Worm (Caenorhabditis elegans) whole organism, L4 larva: ENCODE data around the gene C09B9.4.

Experiments
- F10B5.3 ChIP-seq: sonication (generic microtip); optimal IDR thresholded peaks from 2 replicates; lab custom pipeline; 2016; ENCODE audit warnings: mild to moderate bottlenecking, missing genetic modification characterization, missing compliant biosample characterization
- R02D3.7 ChIP-seq: fragments of 150-350 bp; sonication (generic microtip); optimal IDR thresholded peaks from 3 replicates; lab custom pipeline; 2014; ENCODE audit warnings: missing biosample characterization, missing genetic modification characterization
- T20F7.1 ChIP-seq: fragments of 200-800 bp; sonication (Bioruptor generic); optimal IDR thresholded peaks from 2 replicates; lab custom pipeline; 2018; ENCODE audit warnings: mild to moderate bottlenecking, missing genetic modification characterization, missing compliant biosample characterization
- Y48G9A.11 ChIP-seq: fragments of 200-800 bp; sonication (Bioruptor generic); IDR thresholded peaks from 2 replicates; pipeline ENCODE4 v1.3.6; 2022; ENCODE audit warnings: missing genetic modification reagents, missing genetic modification characterization, missing compliant biosample characterization
- Y75B8A.6 ChIP-seq: fragments of 200-800 bp; sonication (Bioruptor generic); IDR thresholded peaks from 2 replicates; pipeline ENCODE4 v1.3.6; 2022; ENCODE audit warnings: missing genetic modification reagents, missing genetic modification characterization, missing compliant biosample characterization
- aha-1 ChIP-seq: fragments of 150-350 bp; peaks from one replicate; lab custom pipeline; 2014; ENCODE audit warnings: missing biosample characterization, missing genetic modification characterization
- aly-2 ChIP-seq: sonication (generic microtip); optimal IDR thresholded peaks from 2 replicates; lab custom pipeline; 2018; ENCODE audit warnings: missing biosample characterization, missing genetic modification characterization
- attf-4 ChIP-seq: sonication (generic microtip); optimal IDR thresholded peaks from 3 replicates; lab custom pipeline; 2017; ENCODE audit warnings: missing biosample characterization, missing genetic modification characterization
- ceh-32 ChIP-seq: sonication (generic microtip); optimal IDR thresholded peaks from 2 replicates; lab custom pipeline; 2016; ENCODE audit warnings: mild to moderate bottlenecking, missing genetic modification characterization, missing compliant biosample characterization; ENCODE audit not compliant: poor library complexity
- ces-1 ChIP-seq: fragments of 150-350 bp; sonication (generic microtip); optimal IDR thresholded peaks from 4 replicates; lab custom pipeline; 2014; ENCODE audit warnings: missing biosample characterization, missing genetic modification reagents, missing genetic modification characterization
- ctbp-1 ChIP-seq: fragments of 200-800 bp; sonication (Bioruptor generic); IDR thresholded peaks from 2 replicates; pipeline ENCODE4 v1.3.6; 2022; ENCODE audit warnings: missing genetic modification reagents, missing genetic modification characterization, missing compliant biosample characterization
- daf-12 ChIP-seq: fragments of 150-350 bp; optimal IDR thresholded peaks from 2 replicates; lab custom pipeline; 2014; ENCODE audit warnings: missing biosample characterization, missing genetic modification reagents, missing genetic modification characterization
- daf-16 ChIP-seq, 3 experiments: sonication (generic microtip); optimal IDR thresholded peaks; 2 replicates each; lab custom pipeline; 2016 to 2017; ENCODE audit warnings: missing genetic modification characterization in 3 of 3, missing genetic modification reagents in 3 of 3, mild to moderate bottlenecking in 2 of 3, missing compliant biosample characterization in 2 of 3, missing biosample characterization in 1 of 3, moderate library complexity in 1 of 3
- daf-19 ChIP-seq: fragments of 200-800 bp; sonication (Bioruptor generic); conservative IDR thresholded peaks from 2 replicates; pipeline ENCODE4 v1.3.6; 2022; ENCODE audit warnings: missing genetic modification characterization, missing compliant biosample characterization
- dmd-9 ChIP-seq: fragments of 200-800 bp; sonication (Bioruptor generic); IDR thresholded peaks from 2 replicates; pipeline ENCODE4 v1.3.6; 2022; ENCODE audit warnings: missing genetic modification reagents, missing genetic modification characterization, missing compliant biosample characterization
- duxl-1 ChIP-seq: sonication (generic microtip); optimal IDR thresholded peaks from 2 replicates; lab custom pipeline; 2016; ENCODE audit warnings: mild to moderate bottlenecking, missing genetic modification characterization, moderate library complexity, missing compliant biosample characterization; ENCODE audit not compliant: poor library complexity
- hif-1 ChIP-seq, 2 experiments: sonication (generic microtip); optimal IDR thresholded peaks; 2 replicates each; lab custom pipeline; 2016 to 2017; ENCODE audit warnings: missing compliant biosample characterization in 2 of 2, missing genetic modification characterization in 2 of 2, missing genetic modification reagents in 2 of 2, missing genotype in 2 of 2, mild to moderate bottlenecking in 1 of 2
- hlh-30 ChIP-seq: sonication (generic microtip); optimal IDR thresholded peaks from 2 replicates; lab custom pipeline; 2017; ENCODE audit warnings: antibody characterized with exemption, mild to moderate bottlenecking, missing genetic modification characterization, missing compliant biosample characterization; ENCODE audit not compliant: insufficient read depth
- hmg-1.1 ChIP-seq: fragments of 200-800 bp; sonication (Bioruptor generic); IDR thresholded peaks from 2 replicates; pipeline ENCODE4 v1.3.6; 2022; ENCODE audit warnings: missing genetic modification reagents, missing genetic modification characterization, missing compliant biosample characterization
- lim-7 ChIP-seq: fragments of 200-800 bp; sonication (Bioruptor generic); IDR thresholded peaks from 2 replicates; pipeline ENCODE4 v1.3.6; 2022; ENCODE audit warnings: missing genetic modification characterization, missing compliant biosample characterization
- lin-1 ChIP-seq: fragments of 200-800 bp; sonication (Bioruptor generic); IDR thresholded peaks from 2 replicates; pipeline ENCODE4 v1.3.6; 2022; ENCODE audit warnings: missing genetic modification reagents, missing genetic modification characterization, missing compliant biosample characterization
- lin-15B ChIP-seq: fragments of 150-350 bp; sonication (generic microtip); optimal IDR thresholded peaks from 3 replicates; lab custom pipeline; 2014; ENCODE audit warnings: missing biosample characterization, missing genetic modification characterization
- lir-3 ChIP-seq: sonication (generic microtip); optimal IDR thresholded peaks from 2 replicates; lab custom pipeline; 2016; ENCODE audit warnings: mild to moderate bottlenecking, missing genetic modification characterization, missing compliant biosample characterization
- lsy-2 ChIP-seq, 2 experiments: fragments of 150-350 bp in 1 of 2; sonication (generic microtip) in 1 of 2; optimal IDR thresholded peaks; 2 replicates each; lab custom pipeline; 2014 to 2017; ENCODE audit warnings: missing biosample characterization in 2 of 2, missing genetic modification characterization in 2 of 2
- mdt-29 ChIP-seq: fragments of 200-800 bp; sonication (Bioruptor generic); IDR thresholded peaks from 2 replicates; pipeline ENCODE4 v1.3.6; 2022; ENCODE audit warnings: missing genetic modification reagents, missing genetic modification characterization, missing compliant biosample characterization
- mep-1 ChIP-seq: fragments of 150-350 bp; sonication (generic microtip); optimal IDR thresholded peaks from 3 replicates; lab custom pipeline; 2014; ENCODE audit warnings: missing biosample characterization, missing genetic modification characterization
- mes-2 ChIP-seq: sonication (generic microtip); optimal IDR thresholded peaks from 2 replicates; lab custom pipeline; 2016; ENCODE audit warnings: missing genotype, mild to moderate bottlenecking, missing genetic modification characterization, missing compliant biosample characterization; ENCODE audit not compliant: poor library complexity, severe bottlenecking
- mxl-2 ChIP-seq: fragments of 200-800 bp; sonication (Bioruptor generic); conservative IDR thresholded peaks from 2 replicates; pipeline ENCODE4 v1.3.6; 2022; ENCODE audit warnings: missing genetic modification reagents, missing genetic modification characterization, missing compliant biosample characterization
- nhr-28 ChIP-seq: fragments of 150-350 bp; optimal IDR thresholded peaks from 2 replicates; lab custom pipeline; 2014; ENCODE audit warnings: missing biosample characterization, missing genetic modification characterization
- nhr-77 ChIP-seq: fragments of 150-350 bp; optimal IDR thresholded peaks from 2 replicates; lab custom pipeline; 2014; ENCODE audit warnings: missing biosample characterization, missing genetic modification characterization
- pha-4 ChIP-seq, 2 experiments: fragments of 150-350 bp in 1 of 2; fragments of 200-800 bp in 1 of 2; sonication (Bioruptor generic) in 1 of 2; IDR thresholded peaks in 1 of 2; optimal IDR thresholded peaks in 1 of 2; 2 replicates each; pipeline versions ENCODE4 v1.3.6 to Lab custom; 2014 to 2022; ENCODE audit warnings: missing genetic modification characterization in 2 of 2, missing genetic modification reagents in 2 of 2, missing biosample characterization in 1 of 2, missing compliant biosample characterization in 1 of 2
- pqm-1 ChIP-seq: sonication (generic microtip); optimal IDR thresholded peaks from 2 replicates; lab custom pipeline; 2017; ENCODE audit warnings: missing biosample characterization, missing genetic modification characterization
- rbr-2 ChIP-seq: sonication (generic microtip); optimal IDR thresholded peaks from 2 replicates; lab custom pipeline; 2016; ENCODE audit warnings: missing genotype, missing genetic modification characterization, missing compliant biosample characterization
- set-16 ChIP-seq: fragments of 200-800 bp; sonication (Bioruptor generic); IDR thresholded peaks from 2 replicates; pipeline ENCODE4 v1.3.6; 2022; ENCODE audit warnings: missing genetic modification reagents, missing genetic modification characterization, missing compliant biosample characterization
- snpc-1.2 ChIP-seq: fragments of 200-800 bp; sonication (Bioruptor generic); IDR thresholded peaks from 2 replicates; pipeline ENCODE4 v1.3.6; 2022; ENCODE audit warnings: missing genetic modification reagents, missing genetic modification characterization, missing compliant biosample characterization
- spr-1 ChIP-seq: sonication (generic microtip); optimal IDR thresholded peaks from 2 replicates; lab custom pipeline; 2016; ENCODE audit warnings: mild to moderate bottlenecking, missing genetic modification characterization, missing compliant biosample characterization
- tra-1 ChIP-seq: fragments of 200-800 bp; sonication (Bioruptor generic); IDR thresholded peaks from 2 replicates; pipeline ENCODE4 v1.3.6; 2022; ENCODE audit warnings: missing genetic modification reagents, missing genetic modification characterization, missing compliant biosample characterization
- unc-130 ChIP-seq: sonication (generic microtip); optimal IDR thresholded peaks from 2 replicates; lab custom pipeline; 2016; ENCODE audit warnings: missing genetic modification reagents, missing genetic modification characterization, missing compliant biosample characterization
- unc-62 ChIP-seq, 3 experiments: fragments of 150-350 bp in 1 of 3; sonication (generic microtip); optimal IDR thresholded peaks in 2 of 3; peaks in 1 of 3; 1 replicate in 1 of 3; 2 replicates in 2 of 3; lab custom pipeline; 2014 to 2017; ENCODE audit warnings: missing biosample characterization in 3 of 3, missing genetic modification characterization in 3 of 3, missing genetic modification reagents in 3 of 3, missing genotype in 1 of 3
- zag-1 ChIP-seq: fragments of 150-350 bp; optimal IDR thresholded peaks from 2 replicates; lab custom pipeline; 2014; ENCODE audit warnings: missing biosample characterization, missing genetic modification characterization
- zfp-2 ChIP-seq: sonication (generic microtip); optimal IDR thresholded peaks from 2 replicates; lab custom pipeline; 2016; ENCODE audit warnings: mild to moderate bottlenecking, missing genetic modification characterization, missing compliant biosample characterization
- zip-2 ChIP-seq: fragments of 150-350 bp; optimal IDR thresholded peaks from 2 replicates; lab custom pipeline; 2014; ENCODE audit warnings: missing biosample characterization, missing genetic modification characterization
- ztf-7 ChIP-seq: fragments of 150-350 bp; optimal IDR thresholded peaks from 2 replicates; lab custom pipeline; 2014; ENCODE audit warnings: missing biosample characterization, missing genetic modification characterization

C09B9.4 gene

DNA sequence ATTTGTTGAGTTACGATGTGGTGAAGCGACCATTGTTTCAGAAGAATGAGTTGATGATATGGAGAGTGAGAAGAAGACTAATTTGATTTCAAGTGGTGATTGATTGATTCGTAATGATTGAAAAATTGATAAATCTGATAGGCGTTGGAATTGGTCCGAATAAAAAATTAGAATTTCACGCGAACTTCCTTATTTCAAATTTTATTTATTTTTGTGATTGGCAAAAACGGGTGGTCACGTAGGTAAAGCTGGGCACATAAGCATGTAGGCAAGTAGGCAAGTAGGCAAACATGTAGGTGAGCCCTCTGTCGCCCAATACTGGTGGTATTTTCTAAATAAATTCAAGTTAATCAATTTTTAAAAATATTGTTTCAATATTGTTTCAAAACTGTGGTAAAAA is at the start of gene C09B9.4:
Gene C09B9.4 (minus strand): TSS at position 101 of the 400 bp plus-strand sequence.
- no peak for TF ChIP-seq R02D3.7 (tag; lab: Kevin White, UChicago)
- no peak for TF ChIP-seq dmd-9
- TF ChIP-seq unc-130 (GFP tag; lab: Kevin White, UChicago): no peak
- no peak for TF ChIP-seq mxl-2
- TF ChIP-seq nhr-77 (tag; lab: Kevin White, UChicago): no peak
- no peak for TF ChIP-seq F10B5.3
- no peak for TF ChIP-seq snpc-1.2
- TF ChIP-seq Y48G9A.11: no peak
- no peak for TF ChIP-seq mes-2 (tag; lab: Kevin White, UChicago)
- no peak for TF ChIP-seq daf-19 (GFP tag; lab: Robert Waterston, UW)
- no peak for TF ChIP-seq ztf-7
- TF ChIP-seq T20F7.1: no peak
- no peak for TF ChIP-seq nhr-28 (tag; lab: Kevin White, UChicago)
- no peak for TF ChIP-seq ceh-32 (tag; lab: Kevin White, UChicago)
- no peak for TF ChIP-seq lin-15B (tag; lab: Kevin White, UChicago)
- TF ChIP-seq duxl-1: no peak
- TF ChIP-seq mdt-29 (GFP tag; lab: Robert Waterston, UW): no peak
- no peak for TF ChIP-seq zag-1 (tag; lab: Kevin White, UChicago)

DNA sequence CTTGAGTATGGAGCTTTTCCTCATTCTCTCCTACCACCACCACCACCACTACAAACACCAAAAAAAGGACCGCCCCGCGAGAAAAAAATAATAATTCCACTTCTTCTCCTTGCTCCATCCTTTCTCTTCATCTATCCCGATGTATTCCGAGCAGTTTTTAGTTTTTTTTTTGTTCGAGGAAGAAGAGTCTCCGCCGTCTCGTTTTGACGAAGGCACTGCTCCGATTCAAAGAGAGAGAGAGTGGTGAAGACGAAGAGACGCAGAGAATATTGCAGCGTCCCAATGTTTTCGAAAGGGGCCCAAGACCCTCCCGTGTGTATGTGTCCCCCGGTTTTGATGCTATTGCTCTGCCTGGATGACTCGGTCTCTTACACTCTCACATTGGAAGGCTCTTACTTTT is 47.9 kb upstream of the C09B9.4 start:
- peak in 1 of 2 experiments; percentile 9 for TF ChIP-seq hif-1 (tag; optimal IDR thresholded peaks at IDR 0.05; lab: Kevin White, UChicago)
- peak; percentile 41 for TF ChIP-seq mep-1 (tag; lab: Kevin White, UChicago)
- no peak for TF ChIP-seq set-16 (GFP tag; lab: Robert Waterston, UW)
- no peak for TF ChIP-seq zfp-2 (tag; lab: Kevin White, UChicago)
- no peak for TF ChIP-seq attf-4 (tag; lab: Kevin White, UChicago)
- no peak for TF ChIP-seq Y75B8A.6 (GFP tag; lab: Robert Waterston, UW)
- TF ChIP-seq lir-3: no peak
- peak; percentile 63 for TF ChIP-seq rbr-2
- TF ChIP-seq tra-1 (GFP tag; lab: Robert Waterston, UW): no peak
- peak; percentile 3 for TF ChIP-seq hlh-30
- TF ChIP-seq hmg-1.1 (GFP tag; lab: Robert Waterston, UW): peak; percentile 48; the same call in 1 of the 2 replicates
- no peak for TF ChIP-seq lim-7 (GFP tag; lab: Robert Waterston, UW)
- TF ChIP-seq daf-12: no peak
- peak in 1 of 2 experiments; percentile 0 for TF ChIP-seq lsy-2 (tag; optimal IDR thresholded peaks at IDR 0.05; lab: Kevin White, UChicago)
- peak; percentile 45 for TF ChIP-seq aha-1 (tag; lab: Kevin White, UChicago)
- no peak for TF ChIP-seq pha-4 (GFP tag; IDR thresholded peaks at IDR 0.05; lab: Robert Waterston, UW)
- no peak for TF ChIP-seq pha-4 (tag; optimal IDR thresholded peaks at IDR 0.05; lab: Kevin White, UChicago)

ce11 chrIV:5078846-5079245 is 45.7 kb upstream of the C09B9.4 start:
- TF ChIP-seq daf-16 (GFP tag; optimal IDR thresholded peaks at IDR 0.05; lab: Kevin White, UChicago): peak in 1 of 2 experiments; percentile 32
- TF ChIP-seq daf-16 (tag; optimal IDR thresholded peaks at IDR 0.05; lab: Kevin White, UChicago): no peak
- no peak for TF ChIP-seq tra-1 (GFP tag; lab: Robert Waterston, UW)
- peak in 1 of 2 experiments; percentile 12 for TF ChIP-seq lsy-2 (tag; optimal IDR thresholded peaks at IDR 0.05; lab: Kevin White, UChicago)
- TF ChIP-seq unc-62 (GFP tag; optimal IDR thresholded peaks at IDR 0.05 in 1 of 2; lab: Kevin White, UChicago): peak in 1 of 2 experiments; percentile 60
- no peak for TF ChIP-seq unc-62 (tag; optimal IDR thresholded peaks at IDR 0.05; lab: Kevin White, UChicago)
- TF ChIP-seq lin-1 (GFP tag; lab: Robert Waterston, UW): no peak
- TF ChIP-seq pqm-1: no peak
- no peak for TF ChIP-seq zip-2 (tag; lab: Kevin White, UChicago)
- TF ChIP-seq ctbp-1: no peak
- no peak for TF ChIP-seq aly-2 (tag; lab: Kevin White, UChicago)
- TF ChIP-seq spr-1 (tag; lab: Kevin White, UChicago): no peak
- no peak for TF ChIP-seq ces-1 (GFP tag; lab: Kevin White, UChicago)
- peak; percentile 88 for TF ChIP-seq aha-1 (tag; lab: Kevin White, UChicago)
